Worm (Caenorhabditis elegans) whole organism, L3 larva: Measurements from ENCODE around the gene mam-6.
A peak's percentile ranks its signal among the peaks of the same experiment; 100 is the strongest.

Experiments
- R02D3.7 ChIP-seq: fragments of 150-350 bp; optimal IDR thresholded peaks from 2 replicates; lab custom pipeline; 2014; ENCODE audit warnings: missing biosample characterization, missing genetic modification characterization
- elt-2 ChIP-seq: sonication (generic microtip); optimal IDR thresholded peaks from 2 replicates; lab custom pipeline; 2016; ENCODE audit warnings: missing genetic modification reagents, mild to moderate bottlenecking, missing genetic modification characterization, missing compliant biosample characterization
- nhr-11 ChIP-seq: fragments of 150-350 bp; optimal IDR thresholded peaks from 2 replicates; lab custom pipeline; 2014; ENCODE audit warnings: missing biosample characterization, missing genetic modification characterization
- snpc-4 ChIP-seq: fragments of 150-350 bp; optimal IDR thresholded peaks from 2 replicates; lab custom pipeline; 2014; ENCODE audit warnings: missing biosample characterization, missing genetic modification characterization
- unc-39 ChIP-seq: sonication (generic microtip); optimal IDR thresholded peaks from 4 replicates; lab custom pipeline; 2017; ENCODE audit warnings: missing biosample characterization, missing genetic modification characterization
- zag-1 ChIP-seq: fragments of 150-350 bp; optimal IDR thresholded peaks from 2 replicates; lab custom pipeline; 2014; ENCODE audit warnings: missing biosample characterization, missing genetic modification characterization

- TF ChIP-seq nhr-11 (no peak), elt-2 (tag; lab: Kevin White, UChicago) (peak; percentile 4), snpc-4 (tag; lab: Kevin White, UChicago) (no peak), R02D3.7 (tag; lab: Kevin White, UChicago) (no peak), zag-1 (no peak), unc-39 (tag; lab: Kevin White, UChicago) (no peak)
These were observed 19.1 kb downstream of the mam-6 start for ce11 chrX:15050006-15050405.
